Worm (Caenorhabditis elegans) whole organism, L2 larva: ENCODE results near the gene sru-45.

Experiments
- C34F6.9 ChIP-seq: fragments of 150-350 bp; optimal IDR thresholded peaks from 2 replicates; lab custom pipeline; 2014; ENCODE audit warnings: missing biosample characterization, missing genetic modification characterization
- F13H6.1 ChIP-seq: sonication (generic microtip); optimal IDR thresholded peaks from 2 replicates; lab custom pipeline; 2016; ENCODE audit warnings: missing genetic modification characterization, missing compliant biosample characterization
- R02D3.7 ChIP-seq: fragments of 150-350 bp; optimal IDR thresholded peaks from 2 replicates; lab custom pipeline; 2014; ENCODE audit warnings: missing biosample characterization, missing genetic modification characterization
- Y55F3AM.14 ChIP-seq: fragments of 200-800 bp; sonication (Bioruptor generic); optimal IDR thresholded peaks from 2 replicates; lab custom pipeline; 2018; ENCODE audit warnings: mild to moderate bottlenecking, missing genetic modification characterization, missing compliant biosample characterization
- ZK546.5 ChIP-seq: sonication (generic microtip); optimal IDR thresholded peaks from 2 replicates; lab custom pipeline; 2017; ENCODE audit warnings: missing biosample characterization, missing genetic modification characterization
- ama-1 ChIP-seq: fragments of 150-350 bp; optimal IDR thresholded peaks from 2 replicates; lab custom pipeline; 2018; ENCODE audit warnings: inconsistent platforms
- ceh-16 ChIP-seq: fragments of 150-350 bp; optimal IDR thresholded peaks from 2 replicates; lab custom pipeline; 2014; ENCODE audit warnings: missing biosample characterization, missing genetic modification characterization
- ceh-82 ChIP-seq: fragments of 150-350 bp; optimal IDR thresholded peaks from 2 replicates; lab custom pipeline; 2014; ENCODE audit warnings: missing biosample characterization, missing genetic modification characterization
- crh-2 ChIP-seq: sonication (generic microtip); optimal IDR thresholded peaks from 2 replicates; lab custom pipeline; 2017; ENCODE audit warnings: missing biosample characterization, missing genetic modification characterization
- dmd-4 ChIP-seq: sonication (generic microtip); optimal IDR thresholded peaks from 2 replicates; lab custom pipeline; 2017; ENCODE audit warnings: missing biosample characterization, missing genetic modification characterization
- egl-27 ChIP-seq: sonication (generic microtip); optimal IDR thresholded peaks from 3 replicates; lab custom pipeline; 2017; ENCODE audit warnings: missing biosample characterization, missing genetic modification reagents, missing genetic modification characterization
- elt-1 ChIP-seq: fragments of 150-350 bp; optimal IDR thresholded peaks from 2 replicates; lab custom pipeline; 2014; ENCODE audit warnings: missing biosample characterization, missing genetic modification characterization
- elt-3 ChIP-seq: sonication (generic microtip); optimal IDR thresholded peaks from 2 replicates; lab custom pipeline; 2017; ENCODE audit warnings: missing biosample characterization, missing genetic modification characterization
- fos-1 ChIP-seq: fragments of 150-350 bp; optimal IDR thresholded peaks from 2 replicates; lab custom pipeline; 2014; ENCODE audit warnings: missing biosample characterization, missing genetic modification characterization
- gmeb-1 ChIP-seq: fragments of 150-350 bp; optimal IDR thresholded peaks from 2 replicates; lab custom pipeline; 2014; ENCODE audit warnings: missing biosample characterization, missing genetic modification characterization
- lin-11 ChIP-seq: fragments of 150-350 bp; sonication (generic microtip); optimal IDR thresholded peaks from 2 replicates; lab custom pipeline; 2014; ENCODE audit warnings: missing biosample characterization, missing genetic modification characterization, inconsistent platforms, mixed read lengths
- lin-13 ChIP-seq: fragments of 150-350 bp; optimal IDR thresholded peaks from 2 replicates; lab custom pipeline; 2014; ENCODE audit warnings: missing biosample characterization, missing genetic modification reagents, missing genetic modification characterization
- lin-39 ChIP-seq: fragments of 150-350 bp; optimal IDR thresholded peaks from 2 replicates; lab custom pipeline; 2014; ENCODE audit warnings: missing biosample characterization, missing genetic modification reagents, missing genetic modification characterization
- lsy-2 ChIP-seq, 2 experiments: fragments of 150-350 bp in 1 of 2; sonication (generic microtip) in 1 of 2; optimal IDR thresholded peaks; 2 replicates each; lab custom pipeline; 2014 to 2017; ENCODE audit warnings: missing biosample characterization in 2 of 2, missing genetic modification characterization in 2 of 2
- mab-5 ChIP-seq: fragments of 150-350 bp; optimal IDR thresholded peaks from 2 replicates; lab custom pipeline; 2014; ENCODE audit warnings: missing biosample characterization, missing genetic modification characterization
- mbf-1 ChIP-seq: sonication (generic microtip); optimal IDR thresholded peaks from 2 replicates; lab custom pipeline; 2017; ENCODE audit warnings: missing biosample characterization, missing genetic modification characterization
- mdl-1 ChIP-seq, 2 experiments: fragments of 150-350 bp in 1 of 2; sonication (generic microtip) in 1 of 2; optimal IDR thresholded peaks; 2 replicates each; lab custom pipeline; 2017; ENCODE audit warnings: missing biosample characterization in 2 of 2, missing genetic modification characterization in 2 of 2
- nhr-10 ChIP-seq: sonication (generic microtip); optimal IDR thresholded peaks from 2 replicates; lab custom pipeline; 2017; ENCODE audit warnings: missing biosample characterization, missing genetic modification characterization
- nhr-12 ChIP-seq: fragments of 150-350 bp; optimal IDR thresholded peaks from 2 replicates; lab custom pipeline; 2014; ENCODE audit warnings: missing biosample characterization, missing genetic modification characterization
- nhr-129 ChIP-seq: fragments of 150-350 bp; optimal IDR thresholded peaks from 2 replicates; lab custom pipeline; 2014; ENCODE audit warnings: missing biosample characterization, missing genetic modification characterization
- nhr-21 ChIP-seq: fragments of 150-350 bp; optimal IDR thresholded peaks from 2 replicates; lab custom pipeline; 2014; ENCODE audit warnings: missing biosample characterization, missing genetic modification characterization
- nhr-23 ChIP-seq: fragments of 150-350 bp; optimal IDR thresholded peaks from 2 replicates; lab custom pipeline; 2014; ENCODE audit warnings: missing biosample characterization, missing genetic modification reagents, missing genetic modification characterization
- nhr-237 ChIP-seq: fragments of 150-350 bp; optimal IDR thresholded peaks from 2 replicates; lab custom pipeline; 2014; ENCODE audit warnings: missing biosample characterization, missing genetic modification characterization
- nhr-25 ChIP-seq: fragments of 150-350 bp; sonication (generic microtip); optimal IDR thresholded peaks from 3 replicates; lab custom pipeline; 2014; ENCODE audit warnings: missing biosample characterization, missing genetic modification characterization
- nhr-6 ChIP-seq: fragments of 150-350 bp; optimal IDR thresholded peaks from 2 replicates; lab custom pipeline; 2014; ENCODE audit warnings: missing biosample characterization, missing genetic modification characterization
- nhr-77 ChIP-seq: fragments of 150-350 bp; optimal IDR thresholded peaks from 2 replicates; lab custom pipeline; 2014; ENCODE audit warnings: missing biosample characterization, missing genetic modification characterization
- skn-1 ChIP-seq: sonication (generic microtip); optimal IDR thresholded peaks from 2 replicates; lab custom pipeline; 2017; ENCODE audit warnings: missing biosample characterization, missing genetic modification characterization
- sma-3 ChIP-seq: sonication (generic microtip); optimal IDR thresholded peaks from 2 replicates; lab custom pipeline; 2016; ENCODE audit warnings: missing genetic modification reagents, missing genetic modification characterization, missing compliant biosample characterization
- sma-9 ChIP-seq, 2 experiments: fragments of 150-350 bp in 1 of 2; sonication (generic microtip) in 1 of 2; optimal IDR thresholded peaks; 2 replicates each; lab custom pipeline; 2014 to 2016; ENCODE audit warnings: missing genetic modification characterization in 2 of 2, mild to moderate bottlenecking in 1 of 2, missing biosample characterization in 1 of 2, missing compliant biosample characterization in 1 of 2, missing genetic modification reagents in 1 of 2, moderate library complexity in 1 of 2
- snpc-4 ChIP-seq: fragments of 150-350 bp; optimal IDR thresholded peaks from 2 replicates; lab custom pipeline; 2014; ENCODE audit warnings: missing biosample characterization, missing genetic modification characterization
- unc-39 ChIP-seq: fragments of 150-350 bp; optimal IDR thresholded peaks from 2 replicates; lab custom pipeline; 2014; ENCODE audit warnings: missing biosample characterization, missing genetic modification characterization
- unc-55 ChIP-seq: fragments of 150-350 bp; sonication (generic microtip); optimal IDR thresholded peaks from 3 replicates; lab custom pipeline; 2014; ENCODE audit warnings: missing biosample characterization, missing genetic modification reagents, missing genetic modification characterization
- unc-62 ChIP-seq: fragments of 150-350 bp; optimal IDR thresholded peaks from 2 replicates; lab custom pipeline; 2014; ENCODE audit warnings: missing biosample characterization, missing genetic modification reagents, missing genetic modification characterization
- zag-1 ChIP-seq: fragments of 150-350 bp; optimal IDR thresholded peaks from 2 replicates; lab custom pipeline; 2014; ENCODE audit warnings: missing biosample characterization, missing genetic modification characterization
- ztf-1 ChIP-seq: fragments of 200-800 bp; sonication (Bioruptor generic); conservative IDR thresholded peaks from 2 replicates; pipeline ENCODE4 v1.3.6; 2022; ENCODE audit warnings: missing genetic modification characterization, missing compliant biosample characterization
- ztf-11 ChIP-seq: sonication (generic microtip); optimal IDR thresholded peaks from 2 replicates; lab custom pipeline; 2017; ENCODE audit warnings: missing biosample characterization, missing genetic modification characterization
- ztf-4 ChIP-seq: fragments of 150-350 bp; optimal IDR thresholded peaks from 2 replicates; lab custom pipeline; 2014; ENCODE audit warnings: missing biosample characterization, missing genetic modification characterization

sru-45 gene

ce11 chrV:16589488-16589887, 23.7 kb downstream of the sru-45 start:
- TF ChIP-seq sma-9 (GFP tag; optimal IDR thresholded peaks at IDR 0.05; lab: Kevin White, UChicago) (no peak), sma-9 (tag; optimal IDR thresholded peaks at IDR 0.05; lab: Kevin White, UChicago) (no peak)

ce11 chrV:16591992-16592798, 26.5 kb downstream of the sru-45 start, which contains the start of gene srh-269:
Gene srh-269, minus strand, starts transcription at chrV:16592042.
- TF ChIP-seq lin-13 (GFP tag; lab: Kevin White, UChicago) (peak; percentile 52), sma-3 (GFP tag; lab: Kevin White, UChicago) (peak; percentile 42), nhr-12 (no peak), lin-11 (tag; lab: Kevin White, UChicago) (no peak), nhr-10 (tag; lab: Kevin White, UChicago) (no peak), gmeb-1 (tag; lab: Kevin White, UChicago) (peak; percentile 52), R02D3.7 (tag; lab: Kevin White, UChicago) (no peak), F13H6.1 (tag; lab: Kevin White, UChicago) (peak; percentile 55), ZK546.5 (no peak), lin-39 (tag; lab: Kevin White, UChicago) (no peak), elt-1 (tag; lab: Kevin White, UChicago) (no peak), nhr-6 (peak; percentile 12), nhr-237 (tag; lab: Kevin White, UChicago) (no peak), C34F6.9 (peak; percentile 36), nhr-129 (tag; lab: Kevin White, UChicago) (peak; percentile 76), ztf-4 (peak; percentile 16), nhr-23 (tag; lab: Kevin White, UChicago) (no peak), Y55F3AM.14 (GFP tag; lab: Kevin White, UChicago) (peak; percentile 72), elt-3 (no peak), snpc-4 (tag; lab: Kevin White, UChicago) (peak; percentile 30), ztf-1 (GFP tag; lab: Robert Waterston, UW) (no peak), nhr-25 (tag; lab: Kevin White, UChicago) (no peak), lsy-2 (tag; optimal IDR thresholded peaks at IDR 0.05; lab: Kevin White, UChicago) (peak; percentile 27 to 63), ceh-16 (tag; lab: Kevin White, UChicago) (no peak), mdl-1 (tag; optimal IDR thresholded peaks at IDR 0.05; lab: Kevin White, UChicago) (no peak), skn-1 (no peak), sma-9 (GFP tag; optimal IDR thresholded peaks at IDR 0.05; lab: Kevin White, UChicago) (peak; percentile 54), sma-9 (tag; optimal IDR thresholded peaks at IDR 0.05; lab: Kevin White, UChicago) (no peak), dmd-4 (tag; lab: Kevin White, UChicago) (no peak), nhr-21 (tag; lab: Kevin White, UChicago) (peak; percentile 47), mbf-1 (tag; lab: Kevin White, UChicago) (no peak), fos-1 (tag; lab: Kevin White, UChicago) (peak; percentile 40), ceh-82 (tag; lab: Kevin White, UChicago) (no peak), unc-39 (tag; lab: Kevin White, UChicago) (no peak), ama-1 (lab: Kevin White, UChicago) (peak; percentile 90), crh-2 (tag; lab: Kevin White, UChicago) (peak; percentile 13)
- TF ChIP-seq, all 48 proteins: peak for 16

DNA sequence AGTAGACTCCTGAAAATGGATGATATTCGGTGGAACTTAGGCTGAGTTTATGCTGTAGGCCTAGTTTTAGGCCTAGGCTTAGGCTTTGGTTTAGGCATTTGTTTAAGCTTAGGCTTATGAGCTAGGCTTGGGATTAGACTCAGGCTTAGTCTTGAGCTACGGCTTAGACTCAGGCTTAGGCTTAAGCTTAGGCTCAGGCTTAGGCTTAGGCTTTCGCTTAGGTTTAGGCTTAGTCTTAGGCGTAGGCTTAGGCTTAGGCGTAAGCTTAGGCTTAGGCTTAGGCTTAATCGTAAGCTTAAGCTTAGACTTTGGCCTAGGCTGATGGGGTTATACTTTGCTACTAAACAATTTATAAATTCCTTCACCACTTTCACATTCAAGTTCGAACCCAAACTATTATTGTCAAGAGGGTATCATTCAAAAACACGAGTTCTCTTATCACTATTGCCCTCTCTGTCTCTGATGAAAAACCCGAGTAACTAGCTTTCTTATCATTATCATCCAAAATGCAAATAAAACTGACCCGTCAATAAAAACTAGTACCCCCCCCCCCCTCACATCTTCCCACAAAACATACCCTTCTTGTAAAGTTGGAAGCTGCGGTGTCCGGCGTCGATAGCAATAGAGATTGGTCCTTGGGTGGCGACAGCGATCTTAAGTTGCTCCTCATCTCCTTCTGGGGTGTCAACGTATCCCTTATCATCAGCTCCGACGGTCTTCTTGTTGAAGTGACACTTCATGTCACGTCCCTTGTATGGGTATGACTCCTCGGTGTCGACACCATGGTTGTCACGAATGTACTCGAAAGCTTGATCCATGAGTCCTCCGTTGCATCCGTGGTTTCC, 27.4 kb downstream of the sru-45 start:
- TF ChIP-seq egl-27 (tag; lab: Kevin White, UChicago) (no peak), mab-5 (tag; lab: Kevin White, UChicago) (no peak), unc-55 (no peak), ztf-11 (tag; lab: Kevin White, UChicago) (no peak), Y55F3AM.14 (GFP tag; lab: Kevin White, UChicago) (peak; percentile 31), ceh-16 (tag; lab: Kevin White, UChicago) (no peak), crh-2 (tag; lab: Kevin White, UChicago) (peak; percentile 34), nhr-10 (tag; lab: Kevin White, UChicago) (no peak), unc-39 (tag; lab: Kevin White, UChicago) (no peak), gmeb-1 (tag; lab: Kevin White, UChicago) (peak; percentile 47), zag-1 (tag; lab: Kevin White, UChicago) (no peak), snpc-4 (tag; lab: Kevin White, UChicago) (no peak), fos-1 (tag; lab: Kevin White, UChicago) (peak; percentile 43), nhr-77 (tag; lab: Kevin White, UChicago) (no peak), sma-9 (GFP tag; optimal IDR thresholded peaks at IDR 0.05; lab: Kevin White, UChicago) (peak; percentile 41), sma-9 (tag; optimal IDR thresholded peaks at IDR 0.05; lab: Kevin White, UChicago) (no peak), F13H6.1 (tag; lab: Kevin White, UChicago) (no peak), unc-62 (no peak), ama-1 (lab: Kevin White, UChicago) (peak; percentile 26), elt-3 (no peak)
